Worm (Caenorhabditis elegans) whole organism, midembryonic: ENCODE measurements around the gene col-97.

Source experiments
- T22C8.4 ChIP-seq: fragments of 200-800 bp; sonication (Bioruptor generic); IDR thresholded peaks from 2 replicates; pipeline ENCODE4 v1.3.6; 2022; ENCODE audit warnings: missing genetic modification characterization, missing compliant biosample characterization
- klf-2 ChIP-seq: fragments of 200-800 bp; sonication (Bioruptor generic); conservative IDR thresholded peaks from 2 replicates; pipeline ENCODE4 v1.3.6; 2022; ENCODE audit warnings: missing genetic modification reagents, missing genetic modification characterization, missing compliant biosample characterization
- ztf-29 ChIP-seq: fragments of 200-800 bp; sonication (Bioruptor generic); IDR thresholded peaks from 2 replicates; pipeline ENCODE4 v1.3.6; 2022; ENCODE audit warnings: missing genetic modification reagents, missing genetic modification characterization, missing compliant biosample characterization

DNA sequence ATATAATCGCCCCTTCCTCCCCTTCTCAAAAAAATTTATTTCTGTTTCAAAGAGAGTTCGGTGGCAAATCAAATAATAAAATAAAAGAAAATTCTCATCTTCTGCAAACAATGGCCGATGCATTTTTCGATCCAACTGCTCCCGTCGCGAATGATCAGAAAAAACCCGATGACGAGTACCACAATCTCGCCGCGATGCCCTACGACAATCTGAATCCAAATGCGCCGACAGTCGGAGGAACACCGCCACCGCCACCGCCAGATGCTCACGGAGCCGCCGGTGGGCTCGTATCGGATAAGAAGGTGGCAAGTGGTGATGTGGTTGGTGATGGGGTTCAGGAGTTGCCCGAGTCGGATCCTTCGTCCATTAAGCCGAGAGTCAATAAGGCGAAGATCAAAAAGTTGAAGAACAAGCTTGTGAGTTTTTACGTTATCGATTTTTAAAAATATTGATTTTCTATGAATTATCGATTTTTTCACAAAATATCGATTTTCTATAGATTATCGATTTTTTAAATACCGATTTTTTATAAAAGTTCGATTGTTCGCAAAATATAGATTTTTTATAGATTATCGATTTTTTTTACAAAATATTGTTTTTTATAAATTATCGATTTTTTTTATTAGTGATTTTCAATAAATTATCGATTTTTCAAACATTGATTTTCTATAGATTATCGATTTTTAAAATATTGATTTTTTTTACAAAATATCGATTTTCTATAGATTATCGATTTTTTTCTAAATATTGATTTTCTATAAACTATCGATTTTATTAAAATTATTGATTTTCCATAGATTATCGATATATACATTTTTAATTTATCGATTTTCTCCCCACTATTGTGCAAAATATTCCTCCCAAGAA, 41.9 kb downstream of the col-97 start, which contains the start of gene Y39E4A.1:
- TF ChIP-seq T22C8.4 = peak; percentile 87
- no peak for TF ChIP-seq ztf-29 (GFP tag; lab: Robert Waterston, UW)
- TF ChIP-seq klf-2 (GFP tag; lab: Robert Waterston, UW) = no peak
